Fruit fly (Drosophila melanogaster): ENCODE data around the gene CG43800.
A peak's percentile ranks its signal among the peaks of the same experiment; 100 is the strongest.

CG43800 gene

DNA sequence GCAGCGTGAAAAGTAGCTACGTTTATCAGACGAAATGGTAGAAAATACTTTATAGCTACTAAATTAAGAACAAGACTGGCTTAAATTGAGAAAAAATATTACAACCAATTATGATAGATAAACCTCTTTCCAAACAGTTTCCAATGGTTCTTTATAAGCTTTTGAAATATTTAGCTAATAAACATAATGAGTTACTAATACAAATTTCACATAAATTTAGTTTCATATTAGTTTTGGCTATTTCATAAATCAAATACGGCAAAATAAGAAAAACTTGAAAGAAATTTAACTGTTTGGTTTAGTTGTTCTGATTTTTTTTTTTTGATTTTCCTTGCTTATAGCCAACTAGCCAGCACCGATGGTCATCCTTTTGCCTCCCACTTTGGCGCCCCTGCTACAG, 32.4 kb downstream of the CG43800 start:
- no peak for TF ChIP-seq CG5204 (GFP tag; optimal IDR thresholded peaks at IDR 0.05)
- TF ChIP-seq pad (GFP tag; optimal IDR thresholded peaks at IDR 0.05), result no peak
- TF ChIP-seq CG11617 (GFP tag; optimal IDR thresholded peaks at IDR 0.05), result no peak
- no peak for TF ChIP-seq kay (GFP tag; ENCODE audit: borderline replicate concordance)
- TF ChIP-seq Hr96 (GFP tag; optimal IDR thresholded peaks at IDR 0.05), result no peak
- no peak for TF ChIP-seq CG7045 (GFP tag; optimal IDR thresholded peaks at IDR 0.05)
- TF ChIP-seq ovo (GFP tag; optimal IDR thresholded peaks at IDR 0.05), result no peak
- TF ChIP-seq Crg-1 (GFP tag; optimal IDR thresholded peaks at IDR 0.05), result no peak
- no peak for TF ChIP-seq cnc (optimal IDR thresholded peaks at IDR 0.05)
- TF ChIP-seq CG7101 (tag; optimal IDR thresholded peaks at IDR 0.05), result no peak
- no peak for TF ChIP-seq cic (GFP tag; optimal IDR thresholded peaks at IDR 0.05)
- no peak for TF ChIP-seq Clk (GFP tag; optimal IDR thresholded peaks at IDR 0.05)
- no peak for TF ChIP-seq toe (GFP tag; optimal IDR thresholded peaks at IDR 0.05)
- TF ChIP-seq CG1620 (GFP tag; optimal IDR thresholded peaks at IDR 0.05), result no peak
- no peak for TF ChIP-seq bab1 (GFP tag; optimal IDR thresholded peaks at IDR 0.05)
- TF ChIP-seq CG14711 (tag; optimal IDR thresholded peaks at IDR 0.05), result no peak

DNA sequence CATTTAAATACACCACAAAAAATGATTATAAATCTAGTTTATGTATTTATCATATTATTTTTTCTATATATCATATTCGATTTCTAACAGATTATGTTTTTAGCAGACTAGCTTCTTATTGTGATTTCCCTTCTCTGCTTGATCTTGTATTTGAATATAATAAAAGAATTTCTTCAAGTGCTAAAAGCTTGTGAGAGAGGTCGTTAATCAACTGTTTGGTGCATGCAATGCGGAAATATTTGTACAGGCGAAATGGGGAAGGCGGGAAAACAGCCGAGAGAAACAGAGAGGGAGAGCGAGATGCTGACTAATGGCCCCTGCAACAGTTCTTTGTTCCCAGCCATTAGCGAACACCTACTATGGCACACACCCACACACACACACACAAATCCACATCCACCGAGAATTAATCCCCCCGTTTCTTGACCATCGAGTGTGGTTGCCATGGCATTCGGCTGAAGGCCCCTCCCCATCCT, 32.9 kb downstream of the CG43800 start:
- TF ChIP-seq CG33017 (tag; optimal IDR thresholded peaks at IDR 0.05) (no peak), CG12768 (GFP tag; optimal IDR thresholded peaks at IDR 0.05) (no peak), Crg-1 (GFP tag; optimal IDR thresholded peaks at IDR 0.05) (no peak), cic (GFP tag; optimal IDR thresholded peaks at IDR 0.05) (peak; percentile 27), CG5204 (GFP tag; optimal IDR thresholded peaks at IDR 0.05) (peak; percentile 14), CG14711 (tag; optimal IDR thresholded peaks at IDR 0.05) (peak; percentile 49), toe (GFP tag; optimal IDR thresholded peaks at IDR 0.05) (no peak), tj (GFP tag; optimal IDR thresholded peaks at IDR 0.05) (peak; percentile 2), CG7101 (tag; optimal IDR thresholded peaks at IDR 0.05) (no peak), Hr96 (GFP tag; optimal IDR thresholded peaks at IDR 0.05) (no peak), Mnt (GFP tag; optimal IDR thresholded peaks at IDR 0.05) (no peak), CG1620 (GFP tag; optimal IDR thresholded peaks at IDR 0.05) (no peak), CG11617 (GFP tag; optimal IDR thresholded peaks at IDR 0.05) (no peak), cnc (optimal IDR thresholded peaks at IDR 0.05) (no peak), kay (GFP tag; ENCODE audit: borderline replicate concordance) (peak; percentile 71), pad (GFP tag; optimal IDR thresholded peaks at IDR 0.05) (peak; percentile 67), bab1 (GFP tag; optimal IDR thresholded peaks at IDR 0.05) (no peak), ovo (GFP tag; optimal IDR thresholded peaks at IDR 0.05) (no peak), CG7045 (GFP tag; optimal IDR thresholded peaks at IDR 0.05) (peak; percentile 49), Clk (GFP tag; optimal IDR thresholded peaks at IDR 0.05) (no peak)

- TF ChIP-seq tj (GFP tag; optimal IDR thresholded peaks at IDR 0.05) (no peak), CG14711 (tag; optimal IDR thresholded peaks at IDR 0.05) (no peak), Clk (GFP tag; optimal IDR thresholded peaks at IDR 0.05) (no peak), kay (GFP tag; ENCODE audit: borderline replicate concordance) (no peak), Mnt (GFP tag; optimal IDR thresholded peaks at IDR 0.05) (no peak), CG12768 (GFP tag; optimal IDR thresholded peaks at IDR 0.05) (no peak), CG11617 (GFP tag; optimal IDR thresholded peaks at IDR 0.05) (no peak), CG33017 (tag; optimal IDR thresholded peaks at IDR 0.05) (no peak)
These were observed 34.0 kb downstream of the CG43800 start for dm6 chr2L:7198618-7199017.

DNA sequence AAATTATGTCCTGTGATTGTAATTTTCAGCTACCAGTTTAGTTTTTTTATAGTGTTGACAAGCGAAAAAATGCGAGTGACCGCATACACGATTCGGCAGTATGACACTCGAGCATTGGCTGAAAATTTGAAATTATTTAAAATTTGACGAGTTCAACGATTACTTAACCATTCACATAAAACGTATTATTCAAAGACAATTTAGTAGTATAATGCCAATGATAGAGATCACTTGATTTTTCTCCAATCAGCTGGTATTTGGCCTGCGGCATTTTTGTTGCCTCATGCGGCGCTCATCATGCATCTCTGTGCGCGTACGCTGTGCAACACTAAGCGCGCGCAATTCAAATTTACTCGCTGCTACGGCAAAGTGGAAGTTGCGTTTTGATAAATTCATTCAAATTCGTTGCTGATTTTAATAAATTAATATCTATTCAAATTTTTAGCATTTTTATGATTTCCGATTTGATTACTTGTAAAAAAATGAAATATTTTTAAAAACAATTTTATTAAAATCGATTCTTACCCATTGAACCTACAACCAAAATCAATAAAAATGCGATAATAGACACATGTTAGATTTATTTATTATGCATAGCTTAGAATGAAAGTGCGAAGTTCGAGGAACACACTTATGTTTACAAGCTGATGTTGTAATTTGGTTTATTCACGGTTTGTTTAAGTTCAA, 38.1 kb downstream of the CG43800 start, which contains the start of gene CG4497:
CG4497 (minus strand) TSS at position 238 of the 687 bp plus-strand sequence.
- TF ChIP-seq cnc (optimal IDR thresholded peaks at IDR 0.05), result no peak
- TF ChIP-seq pad (GFP tag; optimal IDR thresholded peaks at IDR 0.05), result peak; percentile 84
- TF ChIP-seq tj (GFP tag; optimal IDR thresholded peaks at IDR 0.05), result peak; percentile 82
- peak; percentile 73 for TF ChIP-seq CG33017 (tag; optimal IDR thresholded peaks at IDR 0.05)
- TF ChIP-seq CG7045 (GFP tag; optimal IDR thresholded peaks at IDR 0.05), result peak; percentile 93
- TF ChIP-seq Hr96 (GFP tag; optimal IDR thresholded peaks at IDR 0.05), result peak; percentile 96
- TF ChIP-seq CG12768 (GFP tag; optimal IDR thresholded peaks at IDR 0.05), result peak; percentile 92
- TF ChIP-seq ovo (GFP tag; optimal IDR thresholded peaks at IDR 0.05), result peak; percentile 90
- TF ChIP-seq toe (GFP tag; optimal IDR thresholded peaks at IDR 0.05), result peak; percentile 98
- peak; percentile 88 for TF ChIP-seq Mnt (GFP tag; optimal IDR thresholded peaks at IDR 0.05)
- peak; percentile 95 for TF ChIP-seq CG11617 (GFP tag; optimal IDR thresholded peaks at IDR 0.05)
- peak; percentile 96 for TF ChIP-seq CG5204 (GFP tag; optimal IDR thresholded peaks at IDR 0.05)
- TF ChIP-seq kay (GFP tag; ENCODE audit: borderline replicate concordance), result peak; percentile 93
- TF ChIP-seq bab1 (GFP tag; optimal IDR thresholded peaks at IDR 0.05), result peak; percentile 97
- peak; percentile 96 for TF ChIP-seq Crg-1 (GFP tag; optimal IDR thresholded peaks at IDR 0.05)
- TF ChIP-seq CG1620 (GFP tag; optimal IDR thresholded peaks at IDR 0.05), result peak; percentile 98
- peak; percentile 84 for TF ChIP-seq CG14711 (tag; optimal IDR thresholded peaks at IDR 0.05)
- peak; percentile 95 for TF ChIP-seq Clk (GFP tag; optimal IDR thresholded peaks at IDR 0.05)
- TF ChIP-seq CG7101 (tag; optimal IDR thresholded peaks at IDR 0.05), result peak; percentile 89
- TF ChIP-seq cic (GFP tag; optimal IDR thresholded peaks at IDR 0.05), result peak; percentile 71

- TF ChIP-seq pad (GFP tag; optimal IDR thresholded peaks at IDR 0.05), result no peak
- TF ChIP-seq kay (GFP tag; ENCODE audit: borderline replicate concordance), result peak; percentile 16
These were observed 42.9 kb downstream of the CG43800 start, which contains the start of gene CG4496 for dm6 chr2L:7189674-7190073. CG4496 (minus strand) TSS chr2L:7190010.

dm6 chr2L:7188530-7188996, 44.0 kb downstream of the CG43800 start:
- peak; percentile 98 for TF ChIP-seq CG11617 (GFP tag; optimal IDR thresholded peaks at IDR 0.05)
- peak; percentile 93 for TF ChIP-seq tj (GFP tag; optimal IDR thresholded peaks at IDR 0.05)
- TF ChIP-seq CG14711 (tag; optimal IDR thresholded peaks at IDR 0.05), result peak; percentile 95
- TF ChIP-seq CG7101 (tag; optimal IDR thresholded peaks at IDR 0.05), result peak; percentile 98
- TF ChIP-seq ovo (GFP tag; optimal IDR thresholded peaks at IDR 0.05), result peak; percentile 97
- peak; percentile 95 for TF ChIP-seq kay (GFP tag; ENCODE audit: borderline replicate concordance)
- TF ChIP-seq CG33017 (tag; optimal IDR thresholded peaks at IDR 0.05), result peak; percentile 98
- TF ChIP-seq CG12768 (GFP tag; optimal IDR thresholded peaks at IDR 0.05), result peak; percentile 98
- TF ChIP-seq cnc (optimal IDR thresholded peaks at IDR 0.05), result no peak
- peak; percentile 97 for TF ChIP-seq toe (GFP tag; optimal IDR thresholded peaks at IDR 0.05)
- peak; percentile 94 for TF ChIP-seq Mnt (GFP tag; optimal IDR thresholded peaks at IDR 0.05)
- TF ChIP-seq Clk (GFP tag; optimal IDR thresholded peaks at IDR 0.05), result peak; percentile 98
- TF ChIP-seq CG1620 (GFP tag; optimal IDR thresholded peaks at IDR 0.05), result peak; percentile 98
- peak; percentile 99 for TF ChIP-seq CG7045 (GFP tag; optimal IDR thresholded peaks at IDR 0.05)
- peak; percentile 99 for TF ChIP-seq CG5204 (GFP tag; optimal IDR thresholded peaks at IDR 0.05)
- TF ChIP-seq Crg-1 (GFP tag; optimal IDR thresholded peaks at IDR 0.05), result peak; percentile 96
- peak; percentile 78 for TF ChIP-seq cic (GFP tag; optimal IDR thresholded peaks at IDR 0.05)
- TF ChIP-seq pad (GFP tag; optimal IDR thresholded peaks at IDR 0.05), result peak; percentile 93
- peak; percentile 97 for TF ChIP-seq Hr96 (GFP tag; optimal IDR thresholded peaks at IDR 0.05)
- TF ChIP-seq bab1 (GFP tag; optimal IDR thresholded peaks at IDR 0.05), result peak; percentile 98

All from whole organism, adult.